Fruit fly (Drosophila melanogaster) whole organism, prepupa: ENCODE results near the gene brat.
A peak's percentile ranks its signal among the peaks of the same experiment; 100 is the strongest.

Source experiments
- Blimp-1 ChIP-seq: fragments of 200-800 bp; sonication (Bioruptor generic); optimal IDR thresholded peaks from 3 replicates; lab custom pipeline; 2017; ENCODE audit warnings: missing biosample characterization, missing genetic modification characterization, mild to moderate bottlenecking, moderate library complexity, missing genetic modification reagents
- CG10631 ChIP-seq: fragments of 200-800 bp; sonication (Bioruptor generic); optimal IDR thresholded peaks from 2 replicates; lab custom pipeline; 2016; ENCODE audit warnings: missing biosample characterization, missing genetic modification characterization
- CG11294 ChIP-seq: fragments of 200-800 bp; sonication (Bioruptor generic); IDR thresholded peaks from 2 replicates; pipeline ENCODE4 v1.3.6; 2022; ENCODE audit warnings: missing biosample characterization, missing genetic modification characterization
- CG11762 ChIP-seq: fragments of 200-800 bp; sonication (Bioruptor generic); optimal IDR thresholded peaks from 3 replicates; lab custom pipeline; 2016; ENCODE audit warnings: missing biosample characterization, missing genetic modification characterization; ENCODE audit not compliant: insufficient read depth
- CG11902 ChIP-seq: fragments of 200-800 bp; sonication (Bioruptor generic); optimal IDR thresholded peaks from 3 replicates; lab custom pipeline; 2016; ENCODE audit warnings: missing biosample characterization, missing genetic modification characterization
- CG15336 ChIP-seq: fragments of 200-800 bp; sonication (Bioruptor generic); IDR thresholded peaks from 2 replicates; pipeline ENCODE4 v1.3.6; 2022; ENCODE audit warnings: missing biosample characterization, missing genetic modification characterization
- CG1621 ChIP-seq: fragments of 200-800 bp; sonication (Bioruptor generic); optimal IDR thresholded peaks from 3 replicates; lab custom pipeline; 2018; ENCODE audit warnings: missing biosample characterization, mild to moderate bottlenecking, missing genetic modification characterization
- CG31627 ChIP-seq: fragments of 200-800 bp; sonication (Bioruptor generic); optimal IDR thresholded peaks from 3 replicates; lab custom pipeline; 2016; ENCODE audit warnings: missing biosample characterization, missing genetic modification characterization
- CG32006 ChIP-seq: fragments of 200-800 bp; sonication (Bioruptor generic); optimal IDR thresholded peaks from 3 replicates; lab custom pipeline; 2017; ENCODE audit warnings: missing biosample characterization, mild to moderate bottlenecking, missing genetic modification characterization
- CG34406 ChIP-seq: fragments of 200-800 bp; sonication (Bioruptor generic); optimal IDR thresholded peaks from 3 replicates; lab custom pipeline; 2016; ENCODE audit warnings: missing biosample characterization, missing genetic modification characterization
- CG3919 ChIP-seq: fragments of 200-800 bp; sonication (Bioruptor generic); optimal IDR thresholded peaks from 3 replicates; lab custom pipeline; 2016; ENCODE audit warnings: missing biosample characterization, missing genetic modification characterization
- CG4318 ChIP-seq: fragments of 200-800 bp; sonication (Bioruptor generic); optimal IDR thresholded peaks from 3 replicates; lab custom pipeline; 2017; ENCODE audit warnings: missing biosample characterization, mild to moderate bottlenecking, missing genetic modification characterization
- CG6163 ChIP-seq: fragments of 200-800 bp; sonication (Bioruptor generic); IDR thresholded peaks from 3 replicates; pipeline ENCODE4 v1.3.6; 2022; ENCODE audit warnings: missing biosample characterization, missing genetic modification characterization
- CG6276 ChIP-seq: fragments of 200-800 bp; sonication (Bioruptor generic); optimal IDR thresholded peaks from 2 replicates; lab custom pipeline; 2017; ENCODE audit warnings: missing biosample characterization, mild to moderate bottlenecking, missing genetic modification characterization
- CG6792 ChIP-seq: fragments of 200-800 bp; sonication (Bioruptor generic); optimal IDR thresholded peaks from 3 replicates; lab custom pipeline; 2016; ENCODE audit warnings: missing biosample characterization, missing genetic modification characterization
- CG6808 ChIP-seq: fragments of 200-800 bp; sonication (Bioruptor generic); optimal IDR thresholded peaks from 3 replicates; lab custom pipeline; 2017; ENCODE audit warnings: missing biosample characterization, missing genetic modification characterization, mild to moderate bottlenecking, moderate library complexity, missing genetic modification reagents
- CG6854 ChIP-seq: fragments of 200-800 bp; sonication (Bioruptor generic); optimal IDR thresholded peaks from 2 replicates; lab custom pipeline; 2017; ENCODE audit warnings: missing biosample characterization, mild to moderate bottlenecking, missing genetic modification characterization
- CG7368 ChIP-seq: fragments of 200-800 bp; sonication (Bioruptor generic); optimal IDR thresholded peaks from 3 replicates; lab custom pipeline; 2016; ENCODE audit warnings: missing biosample characterization, missing genetic modification characterization
- CG8119 ChIP-seq: fragments of 200-800 bp; sonication (Bioruptor generic); IDR thresholded peaks from 3 replicates; pipeline ENCODE4 v1.3.6; 2022; ENCODE audit warnings: missing biosample characterization, missing genetic modification characterization
- CG8319 ChIP-seq: fragments of 200-800 bp; sonication (Bioruptor generic); optimal IDR thresholded peaks from 3 replicates; lab custom pipeline; 2016; ENCODE audit warnings: missing biosample characterization, missing genetic modification characterization
- CG8632 ChIP-seq: fragments of 200-800 bp; sonication (Bioruptor generic); optimal IDR thresholded peaks from 3 replicates; lab custom pipeline; 2016; ENCODE audit warnings: missing biosample characterization, missing genetic modification characterization
- CG9139 ChIP-seq: fragments of 200-800 bp; sonication (Bioruptor generic); optimal IDR thresholded peaks from 3 replicates; lab custom pipeline; 2017; ENCODE audit warnings: missing biosample characterization, mild to moderate bottlenecking, missing genetic modification characterization
- Eip75B ChIP-seq: fragments of 200-800 bp; sonication (Bioruptor generic); optimal IDR thresholded peaks from 3 replicates; lab custom pipeline; 2016; ENCODE audit warnings: missing biosample characterization, missing genetic modification characterization
- Eip78C ChIP-seq: fragments of 200-800 bp; sonication (Bioruptor generic); peaks from one replicate; lab custom pipeline; 2016; ENCODE audit warnings: missing biosample characterization, missing genetic modification characterization
- Eip93F ChIP-seq: fragments of 200-800 bp; sonication (Bioruptor generic); optimal IDR thresholded peaks from 2 replicates; lab custom pipeline; 2016; ENCODE audit warnings: missing biosample characterization, mild to moderate bottlenecking, missing genetic modification characterization
- Ets96B ChIP-seq: fragments of 200-800 bp; optimal IDR thresholded peaks from 2 replicates; lab custom pipeline; 2019; ENCODE audit warnings: missing biosample characterization, mild to moderate bottlenecking, missing genetic modification characterization, moderate library complexity
- Gug ChIP-seq: fragments of 200-800 bp; sonication (Bioruptor generic); IDR thresholded peaks from 2 replicates; pipeline ENCODE4 v1.3.6; 2022; ENCODE audit warnings: missing biosample characterization, missing genetic modification characterization
- Hr38 ChIP-seq: sonication (Bioruptor generic); optimal IDR thresholded peaks from 2 replicates; lab custom pipeline; 2016; ENCODE audit warnings: missing biosample characterization, missing genetic modification characterization
- Hr39 ChIP-seq: fragments of 200-800 bp; sonication (Bioruptor generic); optimal IDR thresholded peaks from 2 replicates; lab custom pipeline; 2016; ENCODE audit warnings: missing biosample characterization, missing genetic modification characterization
- Hr4 ChIP-seq: fragments of 200-800 bp; sonication (Bioruptor generic); optimal IDR thresholded peaks from 3 replicates; lab custom pipeline; 2016; ENCODE audit warnings: missing biosample characterization, missing genetic modification characterization
- Lpt ChIP-seq: fragments of 200-800 bp; sonication (Bioruptor generic); optimal IDR thresholded peaks from 3 replicates; lab custom pipeline; 2016; ENCODE audit warnings: missing biosample characterization, missing genetic modification characterization
- Met ChIP-seq: fragments of 200-800 bp; sonication (Bioruptor generic); optimal IDR thresholded peaks from 3 replicates; lab custom pipeline; 2016; ENCODE audit warnings: missing biosample characterization, missing genetic modification characterization
- OdsH ChIP-seq: fragments of 200-800 bp; sonication (Bioruptor generic); optimal IDR thresholded peaks from 3 replicates; lab custom pipeline; 2016; ENCODE audit warnings: missing biosample characterization, missing genetic modification characterization
- Smox ChIP-seq: fragments of 200-800 bp; sonication (Bioruptor generic); optimal IDR thresholded peaks from 3 replicates; lab custom pipeline; 2016; ENCODE audit warnings: missing biosample characterization, missing genetic modification characterization
- Sox102F ChIP-seq: fragments of 200-800 bp; sonication (Bioruptor generic); optimal IDR thresholded peaks from 2 replicates; lab custom pipeline; 2016; ENCODE audit warnings: missing biosample characterization, mild to moderate bottlenecking, missing genetic modification characterization
- Sox14 ChIP-seq: fragments of 200-800 bp; sonication (Bioruptor generic); optimal IDR thresholded peaks from 3 replicates; lab custom pipeline; 2016; ENCODE audit warnings: missing biosample characterization, missing genetic modification characterization
- Sox15 ChIP-seq: fragments of 200-800 bp; sonication (Bioruptor generic); optimal IDR thresholded peaks from 3 replicates; lab custom pipeline; 2016; ENCODE audit warnings: missing biosample characterization, missing genetic modification characterization
- achi ChIP-seq: fragments of 200-800 bp; sonication (Bioruptor generic); optimal IDR thresholded peaks from 3 replicates; lab custom pipeline; 2016; ENCODE audit warnings: missing biosample characterization, missing genetic modification characterization
- acj6 ChIP-seq: fragments of 200-800 bp; sonication (Bioruptor generic); optimal IDR thresholded peaks from 3 replicates; lab custom pipeline; 2016; ENCODE audit warnings: missing biosample characterization, missing genetic modification characterization
- cyc ChIP-seq: fragments of 200-800 bp; sonication (Bioruptor generic); optimal IDR thresholded peaks from 3 replicates; lab custom pipeline; 2016; ENCODE audit warnings: missing biosample characterization, missing genetic modification characterization
- dac ChIP-seq: fragments of 200-800 bp; sonication (Bioruptor generic); optimal IDR thresholded peaks from 2 replicates; lab custom pipeline; 2017; ENCODE audit warnings: missing biosample characterization, mild to moderate bottlenecking, missing genetic modification characterization
- dsx ChIP-seq: fragments of 200-800 bp; optimal IDR thresholded peaks from 3 replicates; lab custom pipeline; 2019; ENCODE audit warnings: missing biosample characterization, mild to moderate bottlenecking, missing genetic modification characterization, moderate library complexity; ENCODE audit not compliant: poor library complexity, severe bottlenecking
- esn ChIP-seq: fragments of 200-800 bp; sonication (Bioruptor generic); optimal IDR thresholded peaks from 2 replicates; lab custom pipeline; 2016; ENCODE audit warnings: missing biosample characterization, mild to moderate bottlenecking, missing genetic modification characterization, moderate library complexity
- fd85E ChIP-seq: fragments of 200-800 bp; sonication (Bioruptor generic); optimal IDR thresholded peaks from 3 replicates; lab custom pipeline; 2016; ENCODE audit warnings: missing biosample characterization, missing genetic modification characterization
- fkh ChIP-seq: fragments of 200-800 bp; sonication (Bioruptor generic); optimal IDR thresholded peaks from 3 replicates; lab custom pipeline; 2017; ENCODE audit warnings: missing biosample characterization, mild to moderate bottlenecking, missing genetic modification characterization, moderate library complexity
- net ChIP-seq: fragments of 200-800 bp; sonication (Bioruptor generic); optimal IDR thresholded peaks from 3 replicates; lab custom pipeline; 2016; ENCODE audit warnings: missing biosample characterization, missing genetic modification characterization
- salr ChIP-seq, 2 experiments: fragments of 200-800 bp; sonication (Bioruptor generic); optimal IDR thresholded peaks; 3 replicates each; lab custom pipeline; 2016 to 2018; ENCODE audit warnings: missing biosample characterization in 2 of 2, missing genetic modification characterization in 2 of 2, mild to moderate bottlenecking in 1 of 2
- spab ChIP-seq: fragments of 200-800 bp; sonication (Bioruptor generic); optimal IDR thresholded peaks from 2 replicates; lab custom pipeline; 2017; ENCODE audit warnings: missing biosample characterization, mild to moderate bottlenecking, missing genetic modification characterization, missing genetic modification reagents
- ss ChIP-seq, 2 experiments: fragments of 200-800 bp; sonication (Bioruptor generic); optimal IDR thresholded peaks; 2 replicates in 1 of 2; 3 replicates in 1 of 2; lab custom pipeline; 2017 to 2018; ENCODE audit warnings: mild to moderate bottlenecking in 2 of 2, missing biosample characterization in 2 of 2, missing genetic modification characterization in 2 of 2, moderate library complexity in 1 of 2
- svp ChIP-seq: fragments of 200-800 bp; sonication (Bioruptor generic); peaks from one replicate; lab custom pipeline; 2016; ENCODE audit warnings: missing biosample characterization, missing genetic modification characterization
- topi ChIP-seq: fragments of 200-800 bp; sonication (Bioruptor generic); optimal IDR thresholded peaks from 3 replicates; lab custom pipeline; 2016; ENCODE audit warnings: missing biosample characterization, missing genetic modification characterization
- vri ChIP-seq: fragments of 200-800 bp; sonication (Bioruptor generic); optimal IDR thresholded peaks from 3 replicates; lab custom pipeline; 2016; ENCODE audit warnings: missing biosample characterization, mild to moderate bottlenecking, missing genetic modification characterization

Gene brat

DNA sequence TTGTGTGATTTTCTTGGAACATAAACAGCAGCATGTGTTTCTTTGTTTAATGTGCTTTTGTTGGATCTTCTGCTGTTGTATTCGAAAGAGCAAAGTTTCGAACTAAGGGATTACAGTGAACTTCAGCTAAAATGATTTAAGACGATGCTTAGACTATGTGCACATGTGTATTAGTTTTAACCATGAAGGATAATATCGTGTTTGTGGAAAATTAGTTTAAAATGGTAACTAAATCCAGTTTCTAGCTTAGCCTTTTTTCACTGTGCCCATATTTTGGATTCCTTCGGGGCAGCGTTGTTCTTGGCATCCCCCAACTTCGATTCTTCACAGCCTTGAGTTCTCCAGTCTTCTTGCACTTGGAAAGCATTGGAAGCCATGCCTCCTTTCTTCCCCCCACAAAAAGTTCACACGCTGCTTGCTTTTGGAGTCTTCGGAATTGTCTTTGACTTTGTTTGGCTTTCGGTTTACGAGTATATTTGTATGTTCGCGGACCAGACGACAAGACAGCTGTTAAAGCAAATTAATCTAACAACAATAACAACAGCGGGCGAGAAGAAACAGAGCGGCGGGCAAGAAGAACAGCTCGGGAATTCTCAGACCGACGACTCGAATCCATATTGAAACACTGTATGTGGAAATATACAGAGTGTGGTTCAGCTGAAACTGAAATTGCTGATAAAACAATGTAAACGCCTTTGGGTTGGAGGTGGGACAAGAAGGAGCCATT is 6.8 kb downstream of the brat start:
- peak; percentile 85 for TF ChIP-seq fkh (GFP tag; lab: Kevin White, UChicago)
- no peak for TF ChIP-seq achi (GFP tag; lab: Kevin White, UChicago)
- no peak for TF ChIP-seq CG9139
- TF ChIP-seq CG6854 (GFP tag; lab: Kevin White, UChicago), result peak; percentile 49
- no peak for TF ChIP-seq CG32006 (GFP tag; lab: Kevin White, UChicago)
- TF ChIP-seq CG34406, result no peak
- TF ChIP-seq dac, result no peak
- no peak for TF ChIP-seq acj6 (GFP tag; lab: Kevin White, UChicago)
- no peak for TF ChIP-seq Gug (GFP tag; lab: Robert Waterston, UW)
- peak; percentile 51 for TF ChIP-seq dsx (GFP tag; lab: Kevin White, UChicago)
- TF ChIP-seq ss (GFP tag; optimal IDR thresholded peaks at IDR 0.05; lab: Kevin White, UChicago), result no peak
- no peak for TF ChIP-seq CG8119 (GFP tag; lab: Robert Waterston, UW)
- no peak for TF ChIP-seq Hr39 (GFP tag; lab: Kevin White, UChicago)
- TF ChIP-seq fd85E (GFP tag; lab: Kevin White, UChicago), result no peak
- no peak for TF ChIP-seq Lpt (GFP tag; lab: Kevin White, UChicago)
- no peak for TF ChIP-seq CG1621
- TF ChIP-seq Sox15 (GFP tag; lab: Kevin White, UChicago), result no peak
- TF ChIP-seq Ets96B, result no peak
- TF ChIP-seq OdsH (GFP tag; lab: Kevin White, UChicago), result no peak
- TF ChIP-seq spab (GFP tag; lab: Kevin White, UChicago), result peak; percentile 27
- peak; percentile 61 for TF ChIP-seq svp (GFP tag; lab: Kevin White, UChicago)
- no peak for TF ChIP-seq CG6276 (GFP tag; lab: Kevin White, UChicago)
- TF ChIP-seq Hr4 (GFP tag; lab: Kevin White, UChicago), result no peak
- no peak for TF ChIP-seq CG8632 (GFP tag; lab: Kevin White, UChicago)
- no peak for TF ChIP-seq esn (GFP tag; lab: Kevin White, UChicago)
- TF ChIP-seq CG15336 (GFP tag; lab: Robert Waterston, UW), result no peak
- TF ChIP-seq CG3919 (GFP tag; lab: Kevin White, UChicago), result no peak
- peak; percentile 17 for TF ChIP-seq CG6808 (GFP tag; lab: Kevin White, UChicago)
- TF ChIP-seq CG11294 (GFP tag; lab: Robert Waterston, UW), result no peak
- no peak for TF ChIP-seq Sox102F (GFP tag; lab: Kevin White, UChicago)
- peak; percentile 20 for TF ChIP-seq CG11762 (GFP tag; lab: Kevin White, UChicago)
- peak; percentile 57 for TF ChIP-seq Met
- no peak for TF ChIP-seq CG4318 (GFP tag; lab: Kevin White, UChicago)
- no peak for TF ChIP-seq Eip93F (GFP tag; lab: Kevin White, UChicago)
- no peak for TF ChIP-seq CG8319 (GFP tag; lab: Kevin White, UChicago)
- no peak for TF ChIP-seq cyc (GFP tag; lab: Kevin White, UChicago)
- TF ChIP-seq Eip78C (GFP tag; lab: Kevin White, UChicago), result peak; percentile 57
- TF ChIP-seq salr (GFP tag; optimal IDR thresholded peaks at IDR 0.05; lab: Kevin White, UChicago), result no peak
- peak; percentile 31; the same call in 1 of the 3 replicates for TF ChIP-seq CG6163 (GFP tag; lab: Robert Waterston, UW)
- peak; percentile 61 for TF ChIP-seq Eip75B (GFP tag; lab: Kevin White, UChicago)
- no peak for TF ChIP-seq topi
- TF ChIP-seq CG11902 (GFP tag; lab: Kevin White, UChicago), result no peak
- no peak for TF ChIP-seq CG10631 (GFP tag; lab: Kevin White, UChicago)
- TF ChIP-seq CG6792 (GFP tag; lab: Kevin White, UChicago), result no peak
- TF ChIP-seq CG31627, result peak; percentile 17
- peak; percentile 54 for TF ChIP-seq CG7368 (GFP tag; lab: Kevin White, UChicago)
- TF ChIP-seq Sox14 (GFP tag; lab: Kevin White, UChicago), result no peak
- TF ChIP-seq Blimp-1 (GFP tag; lab: Kevin White, UChicago), result no peak
- TF ChIP-seq Hr38 (GFP tag; lab: Kevin White, UChicago), result no peak
- no peak for TF ChIP-seq Smox
- TF ChIP-seq vri (GFP tag; lab: Kevin White, UChicago), result no peak
- TF ChIP-seq net (GFP tag; lab: Kevin White, UChicago), result no peak
